Fruit fly (Drosophila melanogaster) whole organism, embryonic: ENCODE measurements around the gene Ptpmeg2.

Experiments
- Adf1 ChIP-seq: fragments of 200-800 bp; sonication (Bioruptor generic); IDR thresholded peaks from 2 replicates; pipeline ENCODE4 v1.3.6; 2022; ENCODE audit warnings: missing biosample characterization, missing genetic modification characterization
- Atf-2 ChIP-seq: fragments of 200-800 bp; sonication (Bioruptor generic); optimal IDR thresholded peaks from 2 replicates; lab custom pipeline; 2016; ENCODE audit warnings: missing biosample characterization, missing genetic modification characterization
- Blimp-1 ChIP-seq: fragments of 200-800 bp; sonication (Bioruptor generic); optimal IDR thresholded peaks from 3 replicates; lab custom pipeline; 2018; ENCODE audit warnings: missing biosample characterization, missing genetic modification characterization, mild to moderate bottlenecking, moderate library complexity, missing genetic modification reagents
- CG10267 ChIP-seq: fragments of 200-800 bp; sonication (Bioruptor generic); optimal IDR thresholded peaks from 2 replicates; lab custom pipeline; 2018; ENCODE audit warnings: missing biosample characterization, mild to moderate bottlenecking, missing genetic modification characterization, moderate library complexity
- CG10462 ChIP-seq: fragments of 200-800 bp; sonication (Bioruptor generic); optimal IDR thresholded peaks from 2 replicates; lab custom pipeline; 2016; ENCODE audit warnings: missing biosample characterization, missing genetic modification characterization
- CG11247 ChIP-seq: fragments of 200-800 bp; sonication (Bioruptor generic); IDR thresholded peaks from 2 replicates; pipeline ENCODE4 v1.3.6; 2022; ENCODE audit warnings: missing biosample characterization, missing genetic modification characterization
- CG11560 ChIP-seq: fragments of 200-800 bp; sonication (Bioruptor generic); IDR thresholded peaks from 3 replicates; pipeline ENCODE4 v1.3.6; 2022; ENCODE audit warnings: missing biosample characterization, missing genetic modification characterization
- CG14710 ChIP-seq: fragments of 200-800 bp; sonication (Bioruptor generic); optimal IDR thresholded peaks from 3 replicates; lab custom pipeline; 2019; ENCODE audit warnings: missing biosample characterization, mild to moderate bottlenecking, missing genetic modification characterization, moderate library complexity
- CG1529 ChIP-seq: fragments of 200-800 bp; sonication (Bioruptor generic); optimal IDR thresholded peaks from 3 replicates; lab custom pipeline; 2018; ENCODE audit warnings: missing biosample characterization, missing genetic modification characterization
- CG15514 ChIP-seq: fragments of 200-800 bp; sonication (Bioruptor generic); optimal IDR thresholded peaks from 3 replicates; lab custom pipeline; 2017; ENCODE audit warnings: missing biosample characterization, missing genetic modification characterization, mild to moderate bottlenecking, moderate library complexity, missing genetic modification reagents
- CG15696 ChIP-seq: fragments of 200-800 bp; sonication (Bioruptor generic); optimal IDR thresholded peaks from 2 replicates; lab custom pipeline; 2019; ENCODE audit warnings: missing biosample characterization, mild to moderate bottlenecking, missing genetic modification characterization, moderate library complexity
- CG17361 ChIP-seq: fragments of 200-800 bp; sonication (Bioruptor generic); IDR thresholded peaks from 3 replicates; pipeline ENCODE4 v1.3.6; 2022; ENCODE audit warnings: missing biosample characterization, missing genetic modification characterization
- CG1832 ChIP-seq: fragments of 200-800 bp; sonication (Bioruptor generic); optimal IDR thresholded peaks from 2 replicates; lab custom pipeline; 2017; ENCODE audit warnings: missing biosample characterization, mild to moderate bottlenecking, missing genetic modification characterization, inconsistent platforms
- CG2875 ChIP-seq: fragments of 200-800 bp; sonication (Bioruptor generic); optimal IDR thresholded peaks from 2 replicates; lab custom pipeline; 2017; ENCODE audit warnings: missing biosample characterization, mild to moderate bottlenecking, missing genetic modification characterization, missing genetic modification reagents
- CG4424 ChIP-seq: fragments of 200-800 bp; sonication (Bioruptor generic); optimal IDR thresholded peaks from 3 replicates; lab custom pipeline; 2016; ENCODE audit warnings: missing biosample characterization, missing genetic modification characterization
- CG4707 ChIP-seq: fragments of 200-800 bp; sonication (Bioruptor generic); optimal IDR thresholded peaks from 2 replicates; lab custom pipeline; 2018; ENCODE audit warnings: missing biosample characterization, mild to moderate bottlenecking, missing genetic modification characterization, moderate library complexity
- CG6254 ChIP-seq: fragments of 200-800 bp; sonication (Bioruptor generic); optimal IDR thresholded peaks from 3 replicates; lab custom pipeline; 2017; ENCODE audit warnings: mild to moderate bottlenecking, missing biosample characterization, missing genetic modification reagents, missing genetic modification characterization
- CG6689 ChIP-seq: fragments of 200-800 bp; sonication (Bioruptor generic); IDR thresholded peaks from 2 replicates; pipeline ENCODE4 v1.3.6; 2022; ENCODE audit warnings: missing biosample characterization, missing genetic modification characterization
- CG7556 ChIP-seq: fragments of 200-800 bp; sonication (Bioruptor generic); optimal IDR thresholded peaks from 2 replicates; lab custom pipeline; 2017; ENCODE audit warnings: missing biosample characterization, mild to moderate bottlenecking, missing genetic modification characterization
- CG7839 ChIP-seq: fragments of 200-800 bp; sonication (Bioruptor generic); optimal IDR thresholded peaks from 3 replicates; lab custom pipeline; 2018; ENCODE audit warnings: missing biosample characterization, mild to moderate bottlenecking, missing genetic modification characterization, moderate library complexity
- CG8944 ChIP-seq: fragments of 200-800 bp; sonication (Bioruptor generic); optimal IDR thresholded peaks from 3 replicates; lab custom pipeline; 2016; ENCODE audit warnings: missing biosample characterization, missing genetic modification characterization
- Elba2 ChIP-seq: fragments of 200-800 bp; sonication (Bioruptor generic); optimal IDR thresholded peaks from 3 replicates; lab custom pipeline; 2016; ENCODE audit warnings: missing biosample characterization, missing genetic modification characterization
- Ets97D ChIP-seq: fragments of 200-800 bp; sonication (Bioruptor generic); optimal IDR thresholded peaks from 3 replicates; lab custom pipeline; 2016; ENCODE audit warnings: missing biosample characterization, missing genetic modification characterization
- HLH3B ChIP-seq: fragments of 200-800 bp; sonication (Bioruptor generic); IDR thresholded peaks from 2 replicates; pipeline ENCODE4 v1.3.6; 2022; ENCODE audit warnings: missing biosample characterization, missing genetic modification characterization
- Hey ChIP-seq: fragments of 200-800 bp; sonication (Bioruptor generic); optimal IDR thresholded peaks from 3 replicates; lab custom pipeline; 2018; ENCODE audit warnings: missing biosample characterization, mild to moderate bottlenecking, missing genetic modification characterization
- amos ChIP-seq: fragments of 200-800 bp; sonication (Bioruptor generic); IDR thresholded peaks from 2 replicates; pipeline ENCODE4 v1.3.6; 2022; ENCODE audit warnings: missing biosample characterization, missing genetic modification characterization; ENCODE audit not compliant: partially characterized antibody
- bigmax ChIP-seq: fragments of 200-800 bp; sonication (Bioruptor generic); optimal IDR thresholded peaks from 2 replicates; lab custom pipeline; 2018; ENCODE audit warnings: missing biosample characterization, mild to moderate bottlenecking, missing genetic modification characterization
- chm ChIP-seq: fragments of 200-800 bp; sonication (Bioruptor generic); IDR thresholded peaks from 2 replicates; pipeline ENCODE4 v1.3.6; 2022; ENCODE audit warnings: missing biosample characterization, missing genetic modification characterization
- dmrt99B ChIP-seq: fragments of 200-800 bp; sonication (Bioruptor generic); optimal IDR thresholded peaks from 2 replicates; lab custom pipeline; 2018; ENCODE audit warnings: missing biosample characterization, mild to moderate bottlenecking, missing genetic modification characterization, moderate library complexity
- en ChIP-seq: fragments of 200-800 bp; sonication (Bioruptor generic); optimal IDR thresholded peaks from 2 replicates; lab custom pipeline; 2016; ENCODE audit warnings: missing biosample characterization, missing genetic modification characterization
- ewg ChIP-seq: fragments of 200-800 bp; sonication (Bioruptor generic); optimal IDR thresholded peaks from 3 replicates; lab custom pipeline; 2017; ENCODE audit warnings: mild to moderate bottlenecking, missing biosample characterization, missing genetic modification reagents, missing genetic modification characterization
- fd102C ChIP-seq: fragments of 200-800 bp; sonication (Bioruptor generic); optimal IDR thresholded peaks from 2 replicates; lab custom pipeline; 2018; ENCODE audit warnings: missing biosample characterization, mild to moderate bottlenecking, missing genetic modification characterization, moderate library complexity
- ftz-f1 ChIP-seq: fragments of 200-800 bp; sonication (Bioruptor generic); optimal IDR thresholded peaks from 2 replicates; lab custom pipeline; 2016; ENCODE audit warnings: missing biosample characterization, missing genetic modification characterization
- gcm ChIP-seq: fragments of 200-800 bp; sonication (Bioruptor generic); optimal IDR thresholded peaks from 2 replicates; lab custom pipeline; 2019; ENCODE audit warnings: missing biosample characterization, mild to moderate bottlenecking, missing genetic modification characterization, moderate library complexity
- ham ChIP-seq: fragments of 200-800 bp; sonication (Bioruptor generic); IDR thresholded peaks from 2 replicates; pipeline ENCODE4 v1.3.6; 2022; ENCODE audit warnings: missing biosample characterization, missing genetic modification characterization
- hb ChIP-seq: fragments of 200-800 bp; sonication (Bioruptor generic); IDR thresholded peaks from 3 replicates; pipeline ENCODE4 v1.3.6; 2022; ENCODE audit warnings: missing biosample characterization, missing genetic modification characterization; ENCODE audit not compliant: partially characterized antibody
- jigr1 ChIP-seq: fragments of 200-800 bp; sonication (Bioruptor generic); IDR thresholded peaks from 3 replicates; pipeline ENCODE4 v1.3.6; 2022; ENCODE audit warnings: missing biosample characterization, missing genetic modification characterization
- lbe ChIP-seq: fragments of 200-800 bp; sonication (Bioruptor generic); optimal IDR thresholded peaks from 2 replicates; lab custom pipeline; 2016; ENCODE audit warnings: missing biosample characterization, mild to moderate bottlenecking, missing genetic modification characterization
- lmd ChIP-seq: fragments of 200-800 bp; sonication (Bioruptor generic); IDR thresholded peaks from 2 replicates; pipeline ENCODE4 v1.3.6; 2022; ENCODE audit warnings: missing biosample characterization, missing genetic modification characterization
- lola ChIP-seq, 3 experiments: fragments of >200 bp in 2 of 3; fragments of 200-800 bp in 1 of 3; sonication (Bioruptor generic) in 1 of 3; optimal IDR thresholded peaks; 2 replicates each; lab custom pipeline; 2017 to 2019; ENCODE audit warnings: missing biosample characterization in 3 of 3, missing genetic modification characterization in 3 of 3, mild to moderate bottlenecking in 1 of 3, moderate library complexity in 1 of 3
- nerfin-1 ChIP-seq: fragments of 200-800 bp; sonication (Bioruptor generic); optimal IDR thresholded peaks from 3 replicates; lab custom pipeline; 2019; ENCODE audit warnings: missing biosample characterization, mild to moderate bottlenecking, missing genetic modification characterization, moderate library complexity
- nmo ChIP-seq: fragments of 200-800 bp; sonication (Bioruptor generic); optimal IDR thresholded peaks from 2 replicates; lab custom pipeline; 2018; ENCODE audit warnings: missing biosample characterization, mild to moderate bottlenecking, missing genetic modification characterization, moderate library complexity
- pan ChIP-seq, 4 experiments: fragments of >200 bp in 3 of 4; fragments of 200-800 bp in 1 of 4; sonication (Bioruptor generic) in 1 of 4; optimal IDR thresholded peaks in 3 of 4; IDR thresholded peaks in 1 of 4; 2 replicates each; pipeline versions ENCODE4 v1.3.6 to Lab custom; 2017 to 2022; ENCODE audit warnings: missing biosample characterization in 2 of 4, missing genetic modification characterization in 2 of 4, mixed read lengths in 1 of 4
- pita ChIP-seq: fragments of 200-800 bp; sonication (Bioruptor generic); optimal IDR thresholded peaks from 2 replicates; lab custom pipeline; 2017; ENCODE audit warnings: missing biosample characterization, mild to moderate bottlenecking, missing genetic modification characterization
- sens ChIP-seq: fragments of 200-800 bp; sonication (Bioruptor generic); peaks from one replicate; lab custom pipeline; 2016; ENCODE audit warnings: missing biosample characterization, missing genetic modification characterization
- sr ChIP-seq: fragments of 200-800 bp; sonication (Bioruptor generic); IDR thresholded peaks from 3 replicates; pipeline ENCODE4 v1.3.6; 2022; ENCODE audit warnings: missing biosample characterization, missing genetic modification characterization
- tgo ChIP-seq: fragments of 200-800 bp; sonication (Bioruptor generic); IDR thresholded peaks from 3 replicates; pipeline ENCODE4 v1.3.6; 2022; ENCODE audit warnings: missing biosample characterization, missing genetic modification characterization
- wdn ChIP-seq: fragments of 200-800 bp; sonication (Bioruptor generic); IDR thresholded peaks from 2 replicates; pipeline ENCODE4 v1.3.6; 2022; ENCODE audit warnings: missing biosample characterization, missing genetic modification characterization

Gene Ptpmeg2

dm6 chrX:9617598-9618076, 41.3 kb downstream of the Ptpmeg2 start (continued):
- TF ChIP-seq Hey, result no peak

DNA sequence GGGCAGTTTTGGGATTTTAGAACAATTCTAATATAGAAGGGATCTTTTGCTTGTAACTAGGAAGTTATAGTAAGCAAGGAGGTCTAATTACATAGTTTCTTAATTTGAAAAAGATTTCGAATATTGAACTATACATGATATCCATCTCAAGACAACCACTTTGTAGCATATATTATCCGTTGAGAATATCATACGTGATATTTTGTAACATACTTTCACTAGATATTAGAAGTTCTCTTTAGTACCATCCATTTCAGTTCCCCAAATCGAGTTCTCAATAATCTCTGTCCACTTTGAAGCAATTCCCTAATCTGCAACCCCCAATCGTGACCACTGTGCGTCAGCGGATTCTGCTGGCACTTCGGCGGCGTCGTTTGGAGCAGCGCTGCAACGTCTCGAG, 43.5 kb downstream of the Ptpmeg2 start:
- TF ChIP-seq CG2875 (peak; percentile 29), CG1529 (GFP tag; lab: Kevin White, UChicago) (peak; percentile 22), CG11247 (GFP tag; lab: Robert Waterston, UW) (no peak), Atf-2 (GFP tag; lab: Kevin White, UChicago) (peak; percentile 1), CG7839 (tag; lab: Kevin White, UChicago) (peak; percentile 38), CG14710 (tag; lab: Kevin White, UChicago) (peak; percentile 32), hb (no peak), CG15514 (GFP tag; lab: Kevin White, UChicago) (no peak), lmd (GFP tag; lab: Robert Waterston, UW) (0 out of 2 replicates have a peak, but pooled peaks have one; percentile 15), CG10267 (peak; percentile 32), chm (GFP tag; lab: Robert Waterston, UW) (no peak), ftz-f1 (GFP tag; lab: Kevin White, UChicago) (no peak), CG11560 (tag; lab: Robert Waterston, UW) (no peak), dmrt99B (tag; lab: Kevin White, UChicago) (peak; percentile 54), sens (GFP tag; lab: Kevin White, UChicago) (peak; percentile 87), Adf1 (GFP tag; lab: Robert Waterston, UW) (peak; percentile 37; the same call in 1 of the 2 replicates), ham (GFP tag; lab: Robert Waterston, UW) (no peak), pita (no peak), CG4424 (peak; percentile 29), CG7556 (GFP tag; lab: Kevin White, UChicago) (peak; percentile 60), wdn (no peak), sr (GFP tag; lab: Robert Waterston, UW) (no peak), CG17361 (GFP tag; lab: Robert Waterston, UW) (peak; percentile 70; the same call in 2 of the 3 replicates), Elba2 (GFP tag; lab: Kevin White, UChicago) (no peak), lbe (GFP tag; lab: Kevin White, UChicago) (no peak), jigr1 (GFP tag; lab: Robert Waterston, UW) (no peak), CG1832 (GFP tag; lab: Kevin White, UChicago) (no peak), Blimp-1 (GFP tag; lab: Kevin White, UChicago) (no peak), CG4707 (GFP tag; lab: Kevin White, UChicago) (peak; percentile 57), amos (GFP tag; lab: Robert Waterston, UW) (no peak), gcm (peak; percentile 19), lola (GFP tag; optimal IDR thresholded peaks at IDR 0.05; lab: Kevin White, UChicago) (peak in 1 of 3 experiments; percentile 51), HLH3B (GFP tag; lab: Robert Waterston, UW) (no peak), nerfin-1 (tag; lab: Kevin White, UChicago) (peak; percentile 4), CG6254 (GFP tag; lab: Kevin White, UChicago) (peak; percentile 27), CG6689 (GFP tag; lab: Robert Waterston, UW) (no peak), en (GFP tag; lab: Kevin White, UChicago) (no peak), nmo (peak; percentile 60), pan (optimal IDR thresholded peaks at IDR 0.05; lab: Kevin White, UChicago) (no peak), pan (GFP tag; optimal IDR thresholded peaks at IDR 0.05 in 1 of 2, IDR thresholded peaks at IDR 0.05 in 1 of 2) (peak in 1 of 2 experiments; percentile 5), CG15696 (tag; lab: Kevin White, UChicago) (no peak), bigmax (GFP tag; lab: Kevin White, UChicago) (no peak), fd102C (no peak), tgo (GFP tag; lab: Robert Waterston, UW) (no peak), ewg (peak; percentile 6), CG10462 (GFP tag; lab: Kevin White, UChicago) (no peak), Ets97D (GFP tag; lab: Kevin White, UChicago) (no peak), CG8944 (GFP tag; lab: Kevin White, UChicago) (no peak)
